Worm (Caenorhabditis elegans) whole organism, late embryonic: ENCODE measurements around the gene Y54G2A.37.
"Not testable (repeated sequence)": the region's sequence is repeated elsewhere in the genome, so short reads cannot be mapped to it uniquely, and the experiment has no call there.

Experiments
- ama-1 ChIP-seq: fragments of 150-350 bp; optimal IDR thresholded peaks from 2 replicates; lab custom pipeline; 2014
- ceh-2 ChIP-seq: sonication (generic microtip); optimal IDR thresholded peaks from 2 replicates; lab custom pipeline; 2016; ENCODE audit warnings: missing genotype, missing genetic modification characterization, missing compliant biosample characterization
- ceh-31 ChIP-seq: sonication (generic microtip); optimal IDR thresholded peaks from 2 replicates; lab custom pipeline; 2016; ENCODE audit warnings: missing genetic modification characterization, missing compliant biosample characterization
- eyg-1 ChIP-seq: sonication (generic microtip); optimal IDR thresholded peaks from 2 replicates; lab custom pipeline; 2016; ENCODE audit warnings: missing genotype, missing genetic modification characterization, missing compliant biosample characterization
- fkh-10 ChIP-seq: fragments of 150-350 bp; optimal IDR thresholded peaks from 2 replicates; lab custom pipeline; 2014; ENCODE audit warnings: missing biosample characterization, missing genetic modification reagents, missing genetic modification characterization
- hlh-30 ChIP-seq: sonication (generic microtip); optimal IDR thresholded peaks from 2 replicates; lab custom pipeline; 2017; ENCODE audit warnings: antibody characterized with exemption, missing genetic modification characterization, missing compliant biosample characterization; ENCODE audit not compliant: insufficient read depth
- nfya-1 ChIP-seq: sonication (generic microtip); optimal IDR thresholded peaks from 2 replicates; lab custom pipeline; 2017; ENCODE audit warnings: missing genetic modification characterization, mild to moderate bottlenecking, missing compliant biosample characterization, antibody characterized with exemption, moderate library complexity
- nhr-11 ChIP-seq: fragments of 150-350 bp; optimal IDR thresholded peaks from 2 replicates; lab custom pipeline; 2014; ENCODE audit warnings: missing biosample characterization, missing genetic modification characterization
- pag-3 ChIP-seq: sonication (generic microtip); optimal IDR thresholded peaks from 2 replicates; lab custom pipeline; 2016; ENCODE audit warnings: missing compliant biosample characterization, missing genetic modification characterization, borderline replicate concordance
- pat-9 ChIP-seq: fragments of 200-800 bp; sonication (Bioruptor generic); optimal IDR thresholded peaks from 2 replicates; lab custom pipeline; 2018; ENCODE audit warnings: mild to moderate bottlenecking, missing genetic modification characterization, moderate library complexity, missing compliant biosample characterization
- rnt-1 ChIP-seq: sonication (generic microtip); optimal IDR thresholded peaks from 2 replicates; lab custom pipeline; 2016; ENCODE audit warnings: missing genetic modification characterization, missing compliant biosample characterization
- ztf-16 ChIP-seq: sonication (generic microtip); optimal IDR thresholded peaks from 2 replicates; lab custom pipeline; 2017; ENCODE audit warnings: missing genetic modification characterization, missing compliant biosample characterization

ce11 chrIV:2788389-2788788 is 32.1 kb upstream of the Y54G2A.37 start, which contains the start of gene atln-1:
- not testable (repeated sequence) for TF ChIP-seq eyg-1 (tag; lab: Kevin White, UChicago); nhr-11 (tag; lab: Kevin White, UChicago); ztf-16 (tag; lab: Kevin White, UChicago); nfya-1; fkh-10 (GFP tag; lab: Kevin White, UChicago); ceh-2 (tag; lab: Kevin White, UChicago); rnt-1 (tag; lab: Kevin White, UChicago); pag-3; ama-1 (lab: Kevin White, UChicago); ceh-31 (tag; lab: Kevin White, UChicago); pat-9 (tag; lab: Kevin White, UChicago); hlh-30
